Fruit fly (Drosophila melanogaster): Measurements from ENCODE around the gene VAChT.
A peak's percentile ranks its signal among the peaks of the same experiment; 100 is the strongest.

The VAChT gene

DNA sequence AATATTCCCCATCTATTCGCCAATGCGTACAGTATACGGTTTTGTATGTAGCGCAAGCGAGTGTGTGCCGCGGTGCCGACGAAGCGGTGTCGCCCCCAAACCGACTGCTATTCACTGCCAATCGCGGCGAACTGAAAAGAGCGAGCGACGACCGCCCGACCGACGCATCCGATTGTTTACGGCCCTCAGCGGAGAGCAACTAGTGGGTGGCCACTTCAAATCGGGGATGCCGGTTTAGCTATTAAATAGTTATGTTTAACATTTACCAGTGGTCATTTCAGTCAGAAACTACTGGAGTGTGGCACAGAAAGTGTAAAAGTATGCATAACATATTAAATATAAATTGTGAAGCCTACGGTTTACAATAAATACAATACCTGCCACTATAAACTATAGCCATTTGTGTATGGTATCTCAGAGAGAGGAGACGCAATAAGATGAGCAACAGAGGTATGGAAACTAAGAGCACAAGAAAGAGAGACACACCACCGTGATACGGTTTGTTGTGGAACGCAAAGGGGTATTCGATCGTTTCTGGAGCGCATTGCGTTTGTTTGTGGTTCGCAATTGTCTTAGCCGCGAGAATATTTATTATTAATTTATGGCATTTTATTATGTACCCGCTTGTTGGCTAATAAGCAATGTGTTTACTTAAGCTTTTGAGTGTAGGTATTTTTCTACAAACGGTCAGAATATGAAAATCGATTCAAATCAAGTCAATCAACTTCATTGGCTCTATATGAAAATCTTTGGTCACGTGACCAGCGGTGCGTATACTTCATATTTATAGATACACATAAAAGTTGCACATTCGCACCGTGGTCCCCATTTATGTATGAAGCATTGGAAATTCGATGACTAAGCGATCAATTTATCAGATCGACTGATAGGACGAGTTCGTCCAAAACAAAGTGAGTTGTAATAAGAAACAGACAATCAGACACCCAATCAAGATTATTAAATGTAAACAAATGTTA lies 35.0 kb downstream of the VAChT start (continued):
- TF ChIP-seq CG7556 (GFP tag; optimal IDR thresholded peaks at IDR 0.05) (no peak), pita (GFP tag; optimal IDR thresholded peaks at IDR 0.05) (no peak), CG33213 (GFP tag; optimal IDR thresholded peaks at IDR 0.05) (no peak), Lim3 (GFP tag; IDR thresholded peaks at IDR 0.05) (no peak), eve (GFP tag; optimal IDR thresholded peaks at IDR 0.05) (no peak), CG5245 (GFP tag; optimal IDR thresholded peaks at IDR 0.05) (no peak), Sin3A (optimal IDR thresholded peaks at IDR 0.05) (no peak), phol (tag; optimal IDR thresholded peaks at IDR 0.05) (no peak), grau (tag; optimal IDR thresholded peaks at IDR 0.05) (no peak), CG17328 (GFP tag; IDR thresholded peaks at IDR 0.05) (no peak), pzg (GFP tag; optimal IDR thresholded peaks at IDR 0.05) (no peak), luna (GFP tag; optimal IDR thresholded peaks at IDR 0.05) (no peak), CG10209 (GFP tag; optimal IDR thresholded peaks at IDR 0.05) (no peak), CG17361 (GFP tag; IDR thresholded peaks at IDR 0.05) (no peak), CG8388 (GFP tag; optimal IDR thresholded peaks at IDR 0.05) (no peak), CG14710 (tag; optimal IDR thresholded peaks at IDR 0.05) (no peak), amos (GFP tag; IDR thresholded peaks at IDR 0.05; ENCODE audit: partially characterized antibody) (peak; percentile 49; the same call in 1 of the 2 replicates), D19B (GFP tag; optimal IDR thresholded peaks at IDR 0.05) (no peak), CG7987 (GFP tag; optimal IDR thresholded peaks at IDR 0.05) (peak; percentile 35), ftz-f1 (GFP tag; optimal IDR thresholded peaks at IDR 0.05) (peak; percentile 12), CG10654 (GFP tag; optimal IDR thresholded peaks at IDR 0.05) (no peak), CG2199 (GFP tag; IDR thresholded peaks at IDR 0.05) (no peak), CG2875 (GFP tag; optimal IDR thresholded peaks at IDR 0.05) (no peak), pb (GFP tag; optimal IDR thresholded peaks at IDR 0.05) (no peak), tin (GFP tag; optimal IDR thresholded peaks at IDR 0.05) (no peak), Doc2 (GFP tag; IDR thresholded peaks at IDR 0.05) (no peak), CG14965 (GFP tag; optimal IDR thresholded peaks at IDR 0.05; ENCODE audit: borderline replicate concordance) (no peak), Kr (GFP tag; optimal IDR thresholded peaks at IDR 0.05) (no peak), CG15269 (tag; optimal IDR thresholded peaks at IDR 0.05) (peak; percentile 33), CG7271 (tag; optimal IDR thresholded peaks at IDR 0.05) (no peak), danr (GFP tag; IDR thresholded peaks at IDR 0.05) (no peak), ci (GFP tag; IDR thresholded peaks at IDR 0.05) (no peak), Chrac-16 (GFP tag; optimal IDR thresholded peaks at IDR 0.05) (no peak), knrl (GFP tag; IDR thresholded peaks at IDR 0.05; ENCODE audit: partially characterized antibody) (no peak), nerfin-1 (tag; optimal IDR thresholded peaks at IDR 0.05) (no peak), pnt (GFP tag; optimal IDR thresholded peaks at IDR 0.05) (no peak), CG10979 (tag; optimal IDR thresholded peaks at IDR 0.05) (peak; percentile 50), Lhr (GFP tag; optimal IDR thresholded peaks at IDR 0.05) (no peak), Dfd (GFP tag; optimal IDR thresholded peaks at IDR 0.05) (no peak), Side (GFP tag; optimal IDR thresholded peaks at IDR 0.05) (no peak), Adf1 (GFP tag; IDR thresholded peaks at IDR 0.05) (peak; percentile 21; the same call in 1 of the 2 replicates), CG16779 (GFP tag; IDR thresholded peaks at IDR 0.05) (no peak), vvl (GFP tag; IDR thresholded peaks at IDR 0.05) (peak; percentile 36; the same call in 1 of the 2 replicates), Doc3 (GFP tag; IDR thresholded peaks at IDR 0.05; ENCODE audit: partially characterized antibody) (no peak), twi (tag; optimal IDR thresholded peaks at IDR 0.05) (no peak), run (tag; optimal IDR thresholded peaks at IDR 0.05) (no peak), ERR (GFP tag; optimal IDR thresholded peaks at IDR 0.05) (no peak), chn (GFP tag; optimal IDR thresholded peaks at IDR 0.05) (no peak), Rfx (GFP tag; IDR thresholded peaks at IDR 0.05) (peak; percentile 44; the same call in 1 of the 2 replicates)

All from whole organism, embryonic.